Worm (Caenorhabditis elegans): ENCODE data around the gene lnp-1.
"Not testable (repeated sequence)": the region's sequence is repeated elsewhere in the genome, so short reads cannot be mapped to it uniquely, and the experiment has no call there.

lnp-1 gene

DNA sequence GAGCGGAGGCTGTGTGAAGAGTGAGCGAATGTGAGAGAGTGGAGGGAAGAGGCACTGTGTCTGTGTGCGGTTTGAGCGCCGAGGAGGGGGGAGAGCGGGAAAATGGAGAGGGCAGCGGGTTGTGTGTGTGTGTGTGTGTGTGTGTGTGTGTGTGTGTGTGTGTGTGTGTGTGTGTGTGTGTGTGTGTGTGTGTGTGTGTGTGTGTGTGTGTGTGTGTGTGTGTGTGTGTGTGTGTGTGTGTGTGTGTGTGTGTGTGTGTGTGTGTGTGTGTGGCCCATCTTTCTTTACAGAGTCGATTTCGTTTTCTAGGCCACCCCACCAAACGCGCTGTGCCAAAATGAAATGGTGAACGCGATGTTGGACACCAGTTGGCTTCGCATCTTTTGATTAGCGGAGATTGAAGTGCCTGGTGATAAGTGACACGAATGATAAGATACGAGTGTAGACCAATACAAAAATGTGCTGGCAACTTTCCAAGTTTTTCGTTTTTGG is 17.9 kb downstream of the lnp-1 start:
- peak; percentile 88 for TF ChIP-seq grh-1 (GFP tag; IDR thresholded peaks at IDR 0.05)
- TF ChIP-seq ceh-8 (GFP tag; optimal IDR thresholded peaks at IDR 0.05): peak; percentile 93
- TF ChIP-seq nhr-20 (tag; optimal IDR thresholded peaks at IDR 0.05): peak; percentile 36
- TF ChIP-seq ztf-4 (tag; optimal IDR thresholded peaks at IDR 0.05): peak; percentile 66
- TF ChIP-seq tbx-2 (tag; optimal IDR thresholded peaks at IDR 0.05): peak; percentile 26
- TF ChIP-seq dsc-1 (tag; optimal IDR thresholded peaks at IDR 0.05): peak; percentile 45
- peak in 1 of 3 experiments; percentile 16 for TF ChIP-seq dpl-1 (GFP tag; optimal IDR thresholded peaks at IDR 0.05)
- TF ChIP-seq pax-3 (tag; optimal IDR thresholded peaks at IDR 0.05): peak; percentile 93
- peak; percentile 34 for TF ChIP-seq blmp-1 (tag; optimal IDR thresholded peaks at IDR 0.05)
- TF ChIP-seq skn-1 (tag; optimal IDR thresholded peaks at IDR 0.05): peak; percentile 14
- peak; percentile 6 for TF ChIP-seq egl-13 (tag; optimal IDR thresholded peaks at IDR 0.05)
- peak; percentile 51; the same call in 1 of the 2 replicates for TF ChIP-seq unc-98 (GFP tag; IDR thresholded peaks at IDR 0.05)
- TF ChIP-seq jun-1 (tag; optimal IDR thresholded peaks at IDR 0.05): peak; percentile 33
- TF ChIP-seq rnt-1 (tag; optimal IDR thresholded peaks at IDR 0.05): peak; percentile 88
- TF ChIP-seq nhr-85 (tag): peak; percentile 98
- TF ChIP-seq efl-3 (GFP tag; optimal IDR thresholded peaks at IDR 0.05): peak; percentile 71
- TF ChIP-seq elt-2 (tag; optimal IDR thresholded peaks at IDR 0.05): peak; percentile 95
- TF ChIP-seq lin-35 (GFP tag; optimal IDR thresholded peaks at IDR 0.05): peak; percentile 9 to 55
- peak; percentile 14 for TF ChIP-seq vab-15 (tag; optimal IDR thresholded peaks at IDR 0.05)
- peak in 2 of 3 experiments; percentile 1 to 64 for TF ChIP-seq ceh-82 (tag; optimal IDR thresholded peaks at IDR 0.05)
- peak; percentile 82 for TF ChIP-seq zip-4 (GFP tag; optimal IDR thresholded peaks at IDR 0.05)
- TF ChIP-seq ceh-88 (GFP tag; IDR thresholded peaks at IDR 0.05): peak; percentile 89
- peak; percentile 79 for TF ChIP-seq unc-86 (tag; optimal IDR thresholded peaks at IDR 0.05)
- TF ChIP-seq ztf-11 (tag; optimal IDR thresholded peaks at IDR 0.05): peak in 1 of 2 experiments; percentile 75
- peak in 1 of 2 experiments; percentile 65 for TF ChIP-seq lsy-2 (tag; optimal IDR thresholded peaks at IDR 0.05)
- TF ChIP-seq swsn-7 (tag; optimal IDR thresholded peaks at IDR 0.05): peak; percentile 82
- TF ChIP-seq snu-23 (GFP tag; optimal IDR thresholded peaks at IDR 0.05): peak; percentile 58
- not testable (repeated sequence) for TF ChIP-seq efl-1 (optimal IDR thresholded peaks at IDR 0.05)
- peak in 1 of 2 experiments; percentile 80 for TF ChIP-seq efl-1 (GFP tag; optimal IDR thresholded peaks at IDR 0.05 in 1 of 2)
- peak; percentile 73 for TF ChIP-seq nhr-71 (tag; optimal IDR thresholded peaks at IDR 0.05)
- TF ChIP-seq isw-1 (GFP tag; IDR thresholded peaks at IDR 0.05): peak; percentile 47
- TF ChIP-seq fkh-8 (tag; optimal IDR thresholded peaks at IDR 0.05): peak; percentile 92
- peak; percentile 81 for TF ChIP-seq nhr-90 (tag; optimal IDR thresholded peaks at IDR 0.05; ENCODE audit: poor library complexity)
- peak in 5 of 6 experiments; percentile 13 to 76 (median 54) for TF ChIP-seq elt-3 (tag; optimal IDR thresholded peaks at IDR 0.05)
- peak; percentile 98 for TF ChIP-seq lin-14 (GFP tag; optimal IDR thresholded peaks at IDR 0.05)
- TF ChIP-seq ceh-63 (GFP tag; optimal IDR thresholded peaks at IDR 0.05): peak; percentile 80
- peak; percentile 93 for TF ChIP-seq mab-9 (GFP tag; IDR thresholded peaks at IDR 0.05)
- peak; percentile 92 for TF ChIP-seq sup-37 (GFP tag; optimal IDR thresholded peaks at IDR 0.05)
- TF ChIP-seq irx-1 (tag; optimal IDR thresholded peaks at IDR 0.05): peak; percentile 78
- peak; percentile 94 for TF ChIP-seq nhr-19 (GFP tag; conservative IDR thresholded peaks at IDR 0.05)
- peak in 1 of 2 experiments; percentile 22 for TF ChIP-seq mdl-1 (tag; optimal IDR thresholded peaks at IDR 0.05)
- peak; percentile 74 for TF ChIP-seq xbp-1 (tag; optimal IDR thresholded peaks at IDR 0.05)
- peak; percentile 85 for TF ChIP-seq nhr-47 (tag; optimal IDR thresholded peaks at IDR 0.05)
